Fruit fly (Drosophila melanogaster) whole organism, embryonic: ENCODE data around the gene CG7789.

Source experiments
- Atf-2 ChIP-seq: fragments of 200-800 bp; sonication (Bioruptor generic); optimal IDR thresholded peaks from 2 replicates; lab custom pipeline; 2016; ENCODE audit warnings: missing biosample characterization, missing genetic modification characterization
- Atf3 ChIP-seq: fragments of 200-800 bp; sonication (Bioruptor generic); optimal IDR thresholded peaks from 3 replicates; lab custom pipeline; 2016; ENCODE audit warnings: missing biosample characterization, missing genetic modification characterization
- CG10147 ChIP-seq: fragments of 200-800 bp; sonication (Bioruptor generic); optimal IDR thresholded peaks from 2 replicates; lab custom pipeline; 2019; ENCODE audit warnings: missing biosample characterization, mild to moderate bottlenecking, missing genetic modification characterization, moderate library complexity
- CG1024 ChIP-seq: fragments of 200-800 bp; sonication (Bioruptor generic); IDR thresholded peaks from 2 replicates; pipeline ENCODE4 v1.3.6; 2022; ENCODE audit warnings: missing biosample characterization, missing genetic modification characterization
- CG10543 ChIP-seq: fragments of 200-800 bp; sonication (Bioruptor generic); optimal IDR thresholded peaks from 3 replicates; lab custom pipeline; 2017; ENCODE audit warnings: missing biosample characterization, mild to moderate bottlenecking, missing genetic modification characterization, moderate library complexity
- CG11696 ChIP-seq: fragments of 200-800 bp; sonication (Bioruptor generic); IDR thresholded peaks from 2 replicates; pipeline ENCODE4 v1.3.6; 2022; ENCODE audit warnings: missing biosample characterization, missing genetic modification characterization
- CG14014 ChIP-seq: fragments of 200-800 bp; sonication (Bioruptor generic); IDR thresholded peaks from 2 replicates; pipeline ENCODE4 v1.3.6; 2022; ENCODE audit warnings: missing biosample characterization, missing genetic modification characterization
- CG15514 ChIP-seq: fragments of 200-800 bp; sonication (Bioruptor generic); optimal IDR thresholded peaks from 3 replicates; lab custom pipeline; 2017; ENCODE audit warnings: missing biosample characterization, missing genetic modification characterization, mild to moderate bottlenecking, moderate library complexity, missing genetic modification reagents
- CG16779 ChIP-seq: fragments of 200-800 bp; sonication (Bioruptor generic); IDR thresholded peaks from 2 replicates; pipeline ENCODE4 v1.3.6; 2022; ENCODE audit warnings: missing biosample characterization, missing genetic modification characterization
- CG17186 ChIP-seq: fragments of 200-800 bp; sonication (Bioruptor generic); optimal IDR thresholded peaks from 3 replicates; lab custom pipeline; 2017; ENCODE audit warnings: missing biosample characterization, missing genetic modification reagents, missing genetic modification characterization
- CG1792 ChIP-seq: fragments of 200-800 bp; sonication (Bioruptor generic); optimal IDR thresholded peaks from 2 replicates; lab custom pipeline; 2016; ENCODE audit warnings: missing biosample characterization, missing genetic modification characterization
- CG2116 ChIP-seq: fragments of 200-800 bp; sonication (Bioruptor generic); optimal IDR thresholded peaks from 3 replicates; lab custom pipeline; 2018; ENCODE audit warnings: missing biosample characterization, mild to moderate bottlenecking, missing genetic modification characterization
- CG2678 ChIP-seq: fragments of 200-800 bp; sonication (Bioruptor generic); optimal IDR thresholded peaks from 3 replicates; lab custom pipeline; 2019; ENCODE audit warnings: missing biosample characterization, mild to moderate bottlenecking, missing genetic modification characterization, moderate library complexity
- CG3407 ChIP-seq: fragments of 200-800 bp; sonication (Bioruptor generic); optimal IDR thresholded peaks from 2 replicates; lab custom pipeline; 2018; ENCODE audit warnings: missing biosample characterization, mild to moderate bottlenecking, missing genetic modification characterization
- CG4404 ChIP-seq: fragments of 200-800 bp; sonication (Bioruptor generic); IDR thresholded peaks from 2 replicates; pipeline ENCODE4 v1.3.6; 2022; ENCODE audit warnings: missing biosample characterization, missing genetic modification characterization
- CG4730 ChIP-seq: fragments of 200-800 bp; sonication (Bioruptor generic); IDR thresholded peaks from 2 replicates; pipeline ENCODE4 v1.3.6; 2022; ENCODE audit warnings: missing biosample characterization, missing genetic modification characterization
- CG5953 ChIP-seq: fragments of 200-800 bp; sonication (Bioruptor generic); IDR thresholded peaks from 2 replicates; pipeline ENCODE4 v1.3.6; 2022; ENCODE audit warnings: missing biosample characterization, missing genetic modification characterization
- CG6175 ChIP-seq: fragments of 200-800 bp; sonication (Bioruptor generic); IDR thresholded peaks from 3 replicates; pipeline ENCODE4 v1.3.6; 2022; ENCODE audit warnings: missing biosample characterization, missing genetic modification characterization
- CG6654 ChIP-seq: fragments of 200-800 bp; sonication (Bioruptor generic); optimal IDR thresholded peaks from 2 replicates; lab custom pipeline; 2017; ENCODE audit warnings: missing biosample characterization, mild to moderate bottlenecking, missing genetic modification characterization
- CG7271 ChIP-seq: fragments of 200-800 bp; sonication (Bioruptor generic); optimal IDR thresholded peaks from 2 replicates; lab custom pipeline; 2018; ENCODE audit warnings: missing biosample characterization, mild to moderate bottlenecking, missing genetic modification characterization, moderate library complexity
- CG7556 ChIP-seq: fragments of 200-800 bp; sonication (Bioruptor generic); optimal IDR thresholded peaks from 2 replicates; lab custom pipeline; 2017; ENCODE audit warnings: missing biosample characterization, mild to moderate bottlenecking, missing genetic modification characterization
- CrebB ChIP-seq: fragments of 200-800 bp; sonication (Bioruptor generic); optimal IDR thresholded peaks from 3 replicates; lab custom pipeline; 2018; ENCODE audit warnings: missing biosample characterization, mild to moderate bottlenecking, missing genetic modification characterization
- Dad ChIP-seq: fragments of 200-800 bp; sonication (Bioruptor generic); optimal IDR thresholded peaks from 3 replicates; lab custom pipeline; 2016; ENCODE audit warnings: missing biosample characterization, missing genetic modification characterization
- Dref ChIP-seq: fragments of 200-800 bp; sonication (Bioruptor generic); IDR thresholded peaks from 2 replicates; pipeline ENCODE4 v1.3.6; 2022; ENCODE audit warnings: missing biosample characterization, missing genetic modification characterization
- Drgx ChIP-seq: fragments of 200-800 bp; sonication (Bioruptor generic); IDR thresholded peaks from 2 replicates; pipeline ENCODE4 v1.3.6; 2022; ENCODE audit warnings: missing biosample characterization, missing genetic modification characterization
- Ets97D ChIP-seq: fragments of 200-800 bp; sonication (Bioruptor generic); optimal IDR thresholded peaks from 3 replicates; lab custom pipeline; 2016; ENCODE audit warnings: missing biosample characterization, missing genetic modification characterization
- Fer1 ChIP-seq: fragments of 200-800 bp; sonication (Bioruptor generic); optimal IDR thresholded peaks from 2 replicates; lab custom pipeline; 2017; ENCODE audit warnings: missing biosample characterization, mild to moderate bottlenecking, missing genetic modification characterization
- Fer3 ChIP-seq: fragments of 200-800 bp; sonication (Bioruptor generic); optimal IDR thresholded peaks from 2 replicates; lab custom pipeline; 2018; ENCODE audit warnings: missing biosample characterization, mild to moderate bottlenecking, missing genetic modification characterization, moderate library complexity
- Gsc ChIP-seq: fragments of 200-800 bp; sonication (Bioruptor generic); IDR thresholded peaks from 2 replicates; pipeline ENCODE4 v1.3.6; 2022; ENCODE audit warnings: missing biosample characterization, missing genetic modification characterization
- HmgZ ChIP-seq: fragments of 200-800 bp; sonication (Bioruptor generic); optimal IDR thresholded peaks from 2 replicates; lab custom pipeline; 2018; ENCODE audit warnings: missing biosample characterization, mild to moderate bottlenecking, missing genetic modification characterization
- Neu2 ChIP-seq: fragments of 200-800 bp; sonication (Bioruptor generic); optimal IDR thresholded peaks from 3 replicates; lab custom pipeline; 2016; ENCODE audit warnings: missing biosample characterization, missing genetic modification characterization, borderline replicate concordance
- Sox102F ChIP-seq: fragments of 200-800 bp; sonication (Bioruptor generic); optimal IDR thresholded peaks from 2 replicates; lab custom pipeline; 2018; ENCODE audit warnings: missing biosample characterization, mild to moderate bottlenecking, missing genetic modification characterization, moderate library complexity
- ap ChIP-seq: fragments of 200-800 bp; sonication (Bioruptor generic); IDR thresholded peaks from 2 replicates; pipeline ENCODE4 v1.3.6; 2022; ENCODE audit warnings: missing biosample characterization, missing genetic modification characterization
- bsh ChIP-seq, 2 experiments: fragments of 200-800 bp; sonication (Bioruptor generic); optimal IDR thresholded peaks; 2 replicates each; lab custom pipeline; 2017 to 2018; ENCODE audit warnings: mild to moderate bottlenecking in 2 of 2, missing biosample characterization in 2 of 2, missing genetic modification characterization in 2 of 2, moderate library complexity in 1 of 2
- chm ChIP-seq: fragments of 200-800 bp; sonication (Bioruptor generic); IDR thresholded peaks from 2 replicates; pipeline ENCODE4 v1.3.6; 2022; ENCODE audit warnings: missing biosample characterization, missing genetic modification characterization
- ewg ChIP-seq: fragments of 200-800 bp; sonication (Bioruptor generic); optimal IDR thresholded peaks from 3 replicates; lab custom pipeline; 2017; ENCODE audit warnings: mild to moderate bottlenecking, missing biosample characterization, missing genetic modification reagents, missing genetic modification characterization
- gem ChIP-seq: fragments of 200-800 bp; sonication (Bioruptor generic); optimal IDR thresholded peaks from 2 replicates; lab custom pipeline; 2019; ENCODE audit warnings: missing biosample characterization, mild to moderate bottlenecking, missing genetic modification characterization, moderate library complexity
- gfzf ChIP-seq: fragments of 200-800 bp; sonication (Bioruptor generic); optimal IDR thresholded peaks from 2 replicates; lab custom pipeline; 2016; ENCODE audit warnings: missing biosample characterization, mild to moderate bottlenecking, missing genetic modification characterization, moderate library complexity
- hkb ChIP-seq, 2 experiments: fragments of 200-800 bp in 1 of 2; fragments of >200 bp in 1 of 2; sonication (Bioruptor generic) in 1 of 2; IDR thresholded peaks in 1 of 2; optimal IDR thresholded peaks in 1 of 2; 2 replicates each; pipeline versions ENCODE4 v1.3.6 to Lab custom; 2017 to 2022; ENCODE audit warnings: missing biosample characterization in 1 of 2, missing genetic modification characterization in 1 of 2
- ken ChIP-seq: fragments of 200-800 bp; sonication (Bioruptor generic); IDR thresholded peaks from 3 replicates; pipeline ENCODE4 v1.3.6; 2022; ENCODE audit warnings: missing biosample characterization, missing genetic modification characterization
- nau ChIP-seq: fragments of 200-800 bp; sonication (Bioruptor generic); optimal IDR thresholded peaks from 3 replicates; lab custom pipeline; 2017; ENCODE audit warnings: missing biosample characterization, mild to moderate bottlenecking, missing genetic modification characterization, missing genetic modification reagents
- pb ChIP-seq: fragments of 200-800 bp; sonication (Bioruptor generic); optimal IDR thresholded peaks from 3 replicates; lab custom pipeline; 2016; ENCODE audit warnings: missing biosample characterization, missing genetic modification characterization
- shn ChIP-seq: fragments of 200-800 bp; sonication (Bioruptor generic); optimal IDR thresholded peaks from 3 replicates; lab custom pipeline; 2016; ENCODE audit warnings: missing biosample characterization, missing genetic modification characterization
- sima ChIP-seq: fragments of 200-800 bp; sonication (Bioruptor generic); optimal IDR thresholded peaks from 2 replicates; lab custom pipeline; 2016; ENCODE audit warnings: missing biosample characterization, missing genetic modification characterization
- sob ChIP-seq: fragments of 200-800 bp; sonication (Bioruptor generic); IDR thresholded peaks from 2 replicates; pipeline ENCODE4 v1.3.6; 2022; ENCODE audit warnings: missing biosample characterization, missing genetic modification characterization
- trem ChIP-seq: fragments of 200-800 bp; optimal IDR thresholded peaks from 3 replicates; lab custom pipeline; 2019; ENCODE audit warnings: missing biosample characterization, mild to moderate bottlenecking, missing genetic modification characterization, moderate library complexity
- tx ChIP-seq: fragments of 200-800 bp; sonication (Bioruptor generic); optimal IDR thresholded peaks from 2 replicates; lab custom pipeline; 2016; ENCODE audit warnings: missing biosample characterization, missing genetic modification characterization
- unpg ChIP-seq: fragments of 200-800 bp; sonication (Bioruptor generic); optimal IDR thresholded peaks from 3 replicates; lab custom pipeline; 2018; ENCODE audit warnings: missing biosample characterization, mild to moderate bottlenecking, missing genetic modification characterization, moderate library complexity
- vvl ChIP-seq: fragments of 200-800 bp; sonication (Bioruptor generic); IDR thresholded peaks from 2 replicates; pipeline ENCODE4 v1.3.6; 2022; ENCODE audit warnings: missing biosample characterization, missing genetic modification characterization
- wdn ChIP-seq: fragments of 200-800 bp; sonication (Bioruptor generic); IDR thresholded peaks from 2 replicates; pipeline ENCODE4 v1.3.6; 2022; ENCODE audit warnings: missing biosample characterization, missing genetic modification characterization
- wor ChIP-seq: fragments of 200-800 bp; sonication (Bioruptor generic); IDR thresholded peaks from 2 replicates; pipeline ENCODE4 v1.3.6; 2022; ENCODE audit warnings: missing biosample characterization, missing genetic modification characterization

Gene CG7789

dm6 chr3R:29757226-29757625 lies 45.8 kb upstream of the CG7789 start (continued):
- TF ChIP-seq CG2116 (no peak), CG4404 (GFP tag; lab: Robert Waterston, UW) (no peak), pb (no peak), sob (no peak; the same call in 1 of the 2 replicates), Atf-2 (GFP tag; lab: Kevin White, UChicago) (peak; percentile 6), CG14014 (GFP tag; lab: Robert Waterston, UW) (peak; percentile 37; the same call in 1 of the 2 replicates), CG17186 (GFP tag; lab: Kevin White, UChicago) (no peak), CG6175 (GFP tag; lab: Robert Waterston, UW) (no peak), hkb (optimal IDR thresholded peaks at IDR 0.05; lab: Kevin White, UChicago) (no peak), hkb (GFP tag; IDR thresholded peaks at IDR 0.05; lab: Robert Waterston, UW) (0 out of 2 replicates have a peak, but pooled peaks have one; percentile 31), wor (GFP tag; lab: Robert Waterston, UW) (no peak), CG6654 (GFP tag; lab: Kevin White, UChicago) (no peak), gem (tag; lab: Kevin White, UChicago) (peak; percentile 6), Gsc (GFP tag; lab: Robert Waterston, UW) (no peak), CG5953 (peak; percentile 60; the same call in 1 of the 2 replicates), ken (GFP tag; lab: Robert Waterston, UW) (0 out of 3 replicates have a peak, but pooled peaks have one; percentile 40), HmgZ (tag; lab: Kevin White, UChicago) (no peak), Dref (GFP tag; lab: Robert Waterston, UW) (no peak), unpg (GFP tag; lab: Kevin White, UChicago) (peak; percentile 10), CrebB (tag; lab: Kevin White, UChicago) (no peak), Neu2 (no peak), CG4730 (no peak), Atf3 (GFP tag; lab: Kevin White, UChicago) (peak; percentile 0), ap (GFP tag; lab: Robert Waterston, UW) (no peak), Drgx (GFP tag; lab: Robert Waterston, UW) (peak; percentile 36), Ets97D (GFP tag; lab: Kevin White, UChicago) (no peak), CG3407 (GFP tag; lab: Kevin White, UChicago) (peak; percentile 46), CG7271 (no peak), CG16779 (GFP tag; lab: Robert Waterston, UW) (no peak), CG15514 (GFP tag; lab: Kevin White, UChicago) (no peak), Fer1 (peak; percentile 7), CG1024 (GFP tag; lab: Robert Waterston, UW) (no peak), CG10147 (no peak), Sox102F (peak; percentile 37), CG2678 (tag; lab: Kevin White, UChicago) (peak; percentile 31), Dad (GFP tag; lab: Kevin White, UChicago) (no peak), sima (GFP tag; lab: Kevin White, UChicago) (no peak), shn (GFP tag; lab: Kevin White, UChicago) (no peak), CG11696 (GFP tag; lab: Robert Waterston, UW) (no peak), CG1792 (GFP tag; lab: Kevin White, UChicago) (peak; percentile 68), Fer3 (tag; lab: Kevin White, UChicago) (peak; percentile 17), nau (GFP tag; lab: Kevin White, UChicago) (peak; percentile 49), CG10543 (no peak), bsh (GFP tag; optimal IDR thresholded peaks at IDR 0.05; lab: Kevin White, UChicago) (peak in 1 of 2 experiments; percentile 6), ewg (GFP tag; lab: Kevin White, UChicago) (no peak), wdn (GFP tag; lab: Robert Waterston, UW) (no peak), gfzf (no peak), CG7556 (GFP tag; lab: Kevin White, UChicago) (no peak), vvl (GFP tag; lab: Robert Waterston, UW) (peak; percentile 11; the same call in 1 of the 2 replicates), chm (no peak), tx (GFP tag; lab: Kevin White, UChicago) (no peak), trem (no peak)
